Worm (Caenorhabditis elegans) whole organism, late embryonic: ENCODE measurements around the gene mrpl-44.
A peak's percentile ranks its signal among the peaks of the same experiment; 100 is the strongest.

ENCODE experiments used
- C38D4.7 ChIP-seq: fragments of 200-800 bp; sonication (Bioruptor generic); optimal IDR thresholded peaks from 2 replicates; lab custom pipeline; 2018; ENCODE audit warnings: mild to moderate bottlenecking, missing genetic modification characterization, moderate library complexity, missing compliant biosample characterization
- K02D7.2 ChIP-seq: sonication (generic microtip); optimal IDR thresholded peaks from 2 replicates; lab custom pipeline; 2017; ENCODE audit warnings: mild to moderate bottlenecking, missing genetic modification characterization, missing compliant biosample characterization
- T23F11.4 ChIP-seq: fragments of 200-800 bp; sonication (Bioruptor generic); optimal IDR thresholded peaks from 2 replicates; lab custom pipeline; 2018; ENCODE audit warnings: mild to moderate bottlenecking, missing genetic modification characterization, missing compliant biosample characterization
- ahr-1 ChIP-seq: sonication (generic microtip); optimal IDR thresholded peaks from 2 replicates; lab custom pipeline; 2016; ENCODE audit warnings: missing genetic modification characterization, missing compliant biosample characterization
- ceh-18 ChIP-seq: sonication (generic microtip); optimal IDR thresholded peaks from 2 replicates; lab custom pipeline; 2016; ENCODE audit warnings: missing genetic modification characterization, missing compliant biosample characterization
- ceh-19 ChIP-seq: fragments of 200-800 bp; sonication (Bioruptor generic); optimal IDR thresholded peaks from 2 replicates; lab custom pipeline; 2018; ENCODE audit warnings: mild to moderate bottlenecking, missing genetic modification characterization, missing compliant biosample characterization
- ceh-24 ChIP-seq: sonication (generic microtip); optimal IDR thresholded peaks from 2 replicates; lab custom pipeline; 2016; ENCODE audit warnings: mild to moderate bottlenecking, missing genetic modification characterization, missing compliant biosample characterization
- ceh-30 ChIP-seq: fragments of 150-350 bp; optimal IDR thresholded peaks from 2 replicates; lab custom pipeline; 2014; ENCODE audit warnings: missing biosample characterization, missing genetic modification characterization
- ceh-31 ChIP-seq: sonication (generic microtip); optimal IDR thresholded peaks from 2 replicates; lab custom pipeline; 2016; ENCODE audit warnings: missing genetic modification characterization, missing compliant biosample characterization
- ceh-34 ChIP-seq: sonication (generic microtip); optimal IDR thresholded peaks from 2 replicates; lab custom pipeline; 2016; ENCODE audit warnings: mild to moderate bottlenecking, missing genetic modification characterization, missing compliant biosample characterization
- che-1 ChIP-seq: sonication (generic microtip); optimal IDR thresholded peaks from 2 replicates; lab custom pipeline; 2016; ENCODE audit warnings: mild to moderate bottlenecking, missing genetic modification characterization, missing compliant biosample characterization
- dve-1 ChIP-seq: sonication (generic microtip); optimal IDR thresholded peaks from 2 replicates; lab custom pipeline; 2017; ENCODE audit warnings: antibody characterized with exemption, mild to moderate bottlenecking, missing genetic modification characterization, missing compliant biosample characterization
- elt-2 ChIP-seq: sonication (generic microtip); optimal IDR thresholded peaks from 2 replicates; lab custom pipeline; 2016; ENCODE audit warnings: missing genetic modification reagents, missing genetic modification characterization, missing compliant biosample characterization
- elt-4 ChIP-seq: sonication (generic microtip); optimal IDR thresholded peaks from 2 replicates; lab custom pipeline; 2016; ENCODE audit warnings: missing genetic modification characterization, missing compliant biosample characterization
- ets-4 ChIP-seq: sonication (generic microtip); optimal IDR thresholded peaks from 2 replicates; lab custom pipeline; 2016; ENCODE audit warnings: missing genetic modification characterization, missing compliant biosample characterization
- fkh-10 ChIP-seq: fragments of 150-350 bp; optimal IDR thresholded peaks from 2 replicates; lab custom pipeline; 2014; ENCODE audit warnings: missing biosample characterization, missing genetic modification reagents, missing genetic modification characterization
- fkh-6 ChIP-seq: sonication (generic microtip); optimal IDR thresholded peaks from 2 replicates; lab custom pipeline; 2016; ENCODE audit warnings: missing genetic modification characterization, missing compliant biosample characterization
- gmeb-2 ChIP-seq: sonication (generic microtip); optimal IDR thresholded peaks from 2 replicates; lab custom pipeline; 2016; ENCODE audit warnings: missing genetic modification characterization, inconsistent platforms, missing compliant biosample characterization
- hlh-13 ChIP-seq: fragments of 200-800 bp; sonication (Bioruptor generic); optimal IDR thresholded peaks from 2 replicates; lab custom pipeline; 2018; ENCODE audit warnings: mild to moderate bottlenecking, missing genetic modification characterization, missing compliant biosample characterization
- hlh-15 ChIP-seq: sonication (generic microtip); optimal IDR thresholded peaks from 2 replicates; lab custom pipeline; 2016; ENCODE audit warnings: missing genetic modification characterization, missing compliant biosample characterization
- hlh-30 ChIP-seq: sonication (generic microtip); optimal IDR thresholded peaks from 2 replicates; lab custom pipeline; 2017; ENCODE audit warnings: antibody characterized with exemption, missing genetic modification characterization, missing compliant biosample characterization; ENCODE audit not compliant: insufficient read depth
- hlh-6 ChIP-seq: sonication (generic microtip); optimal IDR thresholded peaks from 2 replicates; lab custom pipeline; 2016; ENCODE audit warnings: missing genotype, missing genetic modification characterization, missing compliant biosample characterization
- lim-6 ChIP-seq: sonication (generic microtip); optimal IDR thresholded peaks from 2 replicates; lab custom pipeline; 2016; ENCODE audit warnings: missing genetic modification characterization, missing compliant biosample characterization
- lin-11 ChIP-seq: fragments of 200-800 bp; sonication (Bioruptor generic); optimal IDR thresholded peaks from 2 replicates; lab custom pipeline; 2018; ENCODE audit warnings: mild to moderate bottlenecking, missing genetic modification characterization, missing compliant biosample characterization
- madf-2 ChIP-seq: sonication (generic microtip); optimal IDR thresholded peaks from 2 replicates; lab custom pipeline; 2017; ENCODE audit warnings: missing genetic modification characterization, missing compliant biosample characterization
- nfya-1 ChIP-seq: sonication (generic microtip); optimal IDR thresholded peaks from 2 replicates; lab custom pipeline; 2017; ENCODE audit warnings: missing genetic modification characterization, mild to moderate bottlenecking, missing compliant biosample characterization, antibody characterized with exemption, moderate library complexity
- nhr-232 ChIP-seq: sonication (generic microtip); optimal IDR thresholded peaks from 2 replicates; lab custom pipeline; 2016; ENCODE audit warnings: missing genetic modification characterization, missing compliant biosample characterization
- pag-3 ChIP-seq: sonication (generic microtip); optimal IDR thresholded peaks from 2 replicates; lab custom pipeline; 2016; ENCODE audit warnings: missing compliant biosample characterization, missing genetic modification characterization, borderline replicate concordance
- pha-2 ChIP-seq: sonication (generic microtip); optimal IDR thresholded peaks from 2 replicates; lab custom pipeline; 2017; ENCODE audit warnings: mild to moderate bottlenecking, missing genetic modification characterization, missing compliant biosample characterization
- pha-4 ChIP-seq: fragments of 150-350 bp; optimal IDR thresholded peaks from 2 replicates; lab custom pipeline; 2018; ENCODE audit warnings: missing biosample characterization, missing genetic modification reagents, missing genetic modification characterization
- ref-2 ChIP-seq: sonication (generic microtip); optimal IDR thresholded peaks from 2 replicates; lab custom pipeline; 2016; ENCODE audit warnings: missing genetic modification characterization, missing compliant biosample characterization
- rnt-1 ChIP-seq: sonication (generic microtip); optimal IDR thresholded peaks from 2 replicates; lab custom pipeline; 2016; ENCODE audit warnings: missing genetic modification characterization, missing compliant biosample characterization
- sox-2 ChIP-seq: fragments of 200-800 bp; sonication (Bioruptor generic); IDR thresholded peaks from 2 replicates; pipeline ENCODE4 v1.3.6; 2022; ENCODE audit warnings: missing genetic modification reagents, missing genetic modification characterization, missing compliant biosample characterization
- sox-4 ChIP-seq: sonication (generic microtip); optimal IDR thresholded peaks from 2 replicates; lab custom pipeline; 2017; ENCODE audit warnings: mild to moderate bottlenecking, missing genetic modification characterization, inconsistent platforms, missing compliant biosample characterization
- syd-9 ChIP-seq: sonication (generic microtip); optimal IDR thresholded peaks from 2 replicates; lab custom pipeline; 2016; ENCODE audit warnings: mild to moderate bottlenecking, missing genetic modification characterization, moderate library complexity, missing compliant biosample characterization
- ttx-3 ChIP-seq: sonication (generic microtip); optimal IDR thresholded peaks from 2 replicates; lab custom pipeline; 2016; ENCODE audit warnings: missing genetic modification reagents, missing genetic modification characterization, missing compliant biosample characterization
- unc-3 ChIP-seq, 2 experiments: fragments of 200-800 bp in 1 of 2; sonication (Bioruptor generic) in 1 of 2; sonication (generic microtip) in 1 of 2; conservative IDR thresholded peaks in 1 of 2; optimal IDR thresholded peaks in 1 of 2; 2 replicates each; pipeline versions ENCODE4 v1.3.6 to Lab custom; 2016 to 2022; ENCODE audit warnings: missing compliant biosample characterization in 2 of 2, missing genetic modification characterization in 2 of 2, missing genetic modification reagents in 1 of 2
- unc-42 ChIP-seq: sonication (generic microtip); optimal IDR thresholded peaks from 2 replicates; lab custom pipeline; 2016; ENCODE audit warnings: missing genotype, missing genetic modification characterization, missing compliant biosample characterization
- unc-55 ChIP-seq: sonication (generic microtip); optimal IDR thresholded peaks from 2 replicates; lab custom pipeline; 2017; ENCODE audit warnings: missing biosample characterization, missing genetic modification reagents, missing genetic modification characterization
- zip-5 ChIP-seq: sonication (generic microtip); optimal IDR thresholded peaks from 2 replicates; lab custom pipeline; 2016; ENCODE audit warnings: missing genetic modification characterization, missing compliant biosample characterization
- ztf-16 ChIP-seq: sonication (generic microtip); optimal IDR thresholded peaks from 2 replicates; lab custom pipeline; 2017; ENCODE audit warnings: missing genetic modification characterization, missing compliant biosample characterization

Gene mrpl-44

DNA sequence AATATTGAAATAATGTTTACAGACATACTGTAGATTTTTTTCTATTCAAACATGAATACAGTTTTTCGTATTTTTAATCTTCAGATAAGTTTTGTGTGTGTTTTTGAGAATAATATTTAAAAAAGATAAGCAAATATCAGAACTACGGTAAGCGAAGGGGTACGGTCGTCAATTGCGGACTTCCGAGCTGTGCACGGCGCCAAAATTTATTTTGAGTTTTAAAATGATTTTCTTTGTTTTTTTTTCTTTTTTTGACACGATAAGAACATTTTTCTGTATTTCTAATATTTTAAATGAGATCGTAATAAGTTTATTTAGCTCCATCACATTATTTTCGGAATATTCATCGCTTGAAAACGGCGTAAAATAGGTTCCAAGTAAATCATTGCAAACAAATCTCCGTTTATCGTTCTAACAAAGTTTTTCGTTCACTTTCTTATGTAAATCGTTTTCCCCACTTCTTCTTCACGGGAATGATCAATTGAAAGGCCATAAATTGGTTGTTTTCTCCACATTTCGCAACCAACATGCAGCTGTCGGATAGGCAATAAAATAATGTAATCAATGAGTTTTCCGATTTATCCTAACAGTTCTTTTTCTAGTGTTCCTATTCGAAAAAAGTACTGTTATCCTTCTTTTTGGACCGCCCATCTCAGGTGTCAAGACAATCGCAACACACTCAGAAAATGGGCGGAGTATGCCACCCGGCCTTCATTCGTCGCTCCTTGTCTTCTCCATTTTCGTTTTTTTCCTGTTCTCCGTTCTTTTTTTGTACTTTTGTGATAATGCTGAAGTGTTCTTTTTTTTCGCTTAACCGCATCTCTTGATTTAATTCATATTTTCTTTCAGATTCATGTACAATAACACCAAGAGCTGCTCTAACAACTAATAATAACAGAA lies 2.5 kb upstream of the mrpl-44 start, which contains the start of gene glp-1:
TSS of gene glp-1 (plus strand) at position 850 of the 900 bp plus-strand sequence.
- TF ChIP-seq K02D7.2 (no peak), ahr-1 (tag; lab: Kevin White, UChicago) (no peak), ceh-18 (tag; lab: Kevin White, UChicago) (no peak), ref-2 (no peak), sox-2 (GFP tag; lab: Robert Waterston, UW) (no peak), C38D4.7 (GFP tag; lab: Kevin White, UChicago) (no peak), gmeb-2 (tag; lab: Kevin White, UChicago) (no peak), ceh-30 (tag; lab: Kevin White, UChicago) (no peak), nfya-1 (tag; lab: Kevin White, UChicago) (no peak), sox-4 (tag; lab: Kevin White, UChicago) (no peak), hlh-15 (no peak), hlh-13 (no peak), pag-3 (tag; lab: Kevin White, UChicago) (no peak), ztf-16 (tag; lab: Kevin White, UChicago) (no peak), fkh-10 (GFP tag; lab: Kevin White, UChicago) (no peak)
- TF ChIP-seq, all 69 proteins: peak for 0

DNA sequence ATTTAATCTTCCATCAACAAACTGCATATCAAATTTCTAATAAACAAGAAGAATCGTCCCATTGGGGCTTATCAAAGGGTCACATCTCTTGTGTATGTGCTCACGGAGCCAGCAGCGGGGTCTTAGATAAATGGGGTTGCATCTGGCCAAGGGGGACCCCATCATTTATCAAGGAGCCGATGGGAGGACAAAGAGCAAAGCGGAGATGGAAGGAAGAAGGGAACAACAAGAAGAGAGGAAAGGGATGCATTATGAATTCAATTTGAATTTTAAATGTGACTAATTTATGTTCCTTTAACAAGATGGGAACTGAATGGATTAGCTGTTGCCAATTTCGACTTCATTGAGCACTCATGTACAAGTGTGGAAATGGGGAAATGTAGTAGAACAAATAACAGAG lies 4.8 kb downstream of the mrpl-44 start:
- TF ChIP-seq ceh-24 (tag; lab: Kevin White, UChicago) (no peak), elt-2 (tag; lab: Kevin White, UChicago) (peak; percentile 9), syd-9 (tag; lab: Kevin White, UChicago) (peak; percentile 1), nfya-1 (tag; lab: Kevin White, UChicago) (peak; percentile 16), rnt-1 (tag; lab: Kevin White, UChicago) (peak; percentile 1), unc-55 (peak; percentile 82), unc-3 (GFP tag; conservative IDR thresholded peaks at IDR 0.05; lab: Robert Waterston, UW) (no peak), unc-3 (tag; optimal IDR thresholded peaks at IDR 0.05; lab: Kevin White, UChicago) (peak; percentile 28), pha-2 (no peak), unc-42 (tag; lab: Kevin White, UChicago) (peak; percentile 91), ceh-31 (tag; lab: Kevin White, UChicago) (peak; percentile 14), ztf-16 (tag; lab: Kevin White, UChicago) (no peak), dve-1 (tag; lab: Kevin White, UChicago) (no peak), ceh-18 (tag; lab: Kevin White, UChicago) (no peak), hlh-30 (tag; lab: Kevin White, UChicago) (no peak), fkh-10 (GFP tag; lab: Kevin White, UChicago) (no peak), che-1 (tag; lab: Kevin White, UChicago) (no peak), zip-5 (tag; lab: Kevin White, UChicago) (no peak), fkh-6 (tag; lab: Kevin White, UChicago) (no peak), hlh-6 (tag; lab: Kevin White, UChicago) (no peak), T23F11.4 (GFP tag; lab: Kevin White, UChicago) (no peak), pha-4 (no peak), ceh-19 (GFP tag; lab: Kevin White, UChicago) (no peak), ceh-34 (tag; lab: Kevin White, UChicago) (peak; percentile 11), elt-4 (tag; lab: Kevin White, UChicago) (no peak)

DNA sequence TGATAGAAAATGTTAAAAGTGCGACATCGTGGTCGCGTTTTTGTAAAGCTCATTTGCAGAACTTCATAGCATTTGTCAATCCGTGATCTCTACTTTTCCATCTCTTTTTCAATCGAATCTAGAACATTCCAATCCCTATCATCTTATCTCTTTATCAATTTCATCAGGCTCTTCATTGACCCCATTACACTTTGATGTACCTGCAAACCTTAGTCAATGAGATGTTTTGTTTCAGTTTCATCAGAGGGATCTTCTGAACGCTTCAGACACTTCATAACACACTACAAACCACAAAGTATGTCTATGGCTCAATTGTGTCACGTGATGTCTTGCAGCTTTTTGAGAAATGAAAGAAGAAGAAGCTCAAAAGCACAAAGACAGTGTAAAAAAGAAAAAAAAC lies 6.1 kb downstream of the mrpl-44 start:
- TF ChIP-seq lin-11 (tag; lab: Kevin White, UChicago): no peak
- TF ChIP-seq rnt-1 (tag; lab: Kevin White, UChicago): peak; percentile 75
- TF ChIP-seq lim-6 (tag; lab: Kevin White, UChicago): no peak
- TF ChIP-seq ttx-3 (tag; lab: Kevin White, UChicago): no peak
- no peak for TF ChIP-seq ceh-34 (tag; lab: Kevin White, UChicago)
- no peak for TF ChIP-seq nhr-232 (tag; lab: Kevin White, UChicago)
- peak; percentile 34 for TF ChIP-seq hlh-30 (tag; lab: Kevin White, UChicago)
- no peak for TF ChIP-seq madf-2
- TF ChIP-seq ceh-18 (tag; lab: Kevin White, UChicago): peak; percentile 44
- no peak for TF ChIP-seq ets-4 (tag; lab: Kevin White, UChicago)
- TF ChIP-seq unc-55: peak; percentile 2
